Worm (Caenorhabditis elegans): ENCODE measurements around the gene D1005.5.

D1005.5 gene

ce11 chrX:1477932-1478331 is 5.2 kb upstream of the D1005.5 start (continued):
- TF ChIP-seq nhr-85 (tag) (peak; percentile 69), hlh-4 (tag; optimal IDR thresholded peaks at IDR 0.05) (no peak), swsn-7 (tag; optimal IDR thresholded peaks at IDR 0.05) (no peak), nhr-47 (tag; optimal IDR thresholded peaks at IDR 0.05) (no peak), egl-27 (tag; optimal IDR thresholded peaks at IDR 0.05) (no peak), elt-3 (tag; optimal IDR thresholded peaks at IDR 0.05) (peak; percentile 87 to 98 (median 94)), Y116A8C.19 (tag; optimal IDR thresholded peaks at IDR 0.05; ENCODE audit: borderline replicate concordance) (no peak), egl-13 (tag; optimal IDR thresholded peaks at IDR 0.05) (no peak), nhr-19 (GFP tag; conservative IDR thresholded peaks at IDR 0.05) (no peak), snpc-4 (tag; optimal IDR thresholded peaks at IDR 0.05) (no peak), lin-39 (tag; optimal IDR thresholded peaks at IDR 0.05) (no peak), sup-37 (GFP tag; optimal IDR thresholded peaks at IDR 0.05) (no peak), ceh-8 (GFP tag; optimal IDR thresholded peaks at IDR 0.05) (no peak), zag-1 (tag; optimal IDR thresholded peaks at IDR 0.05) (no peak), isw-1 (GFP tag; IDR thresholded peaks at IDR 0.05) (no peak), unc-86 (tag; optimal IDR thresholded peaks at IDR 0.05) (no peak), nhr-90 (tag; optimal IDR thresholded peaks at IDR 0.05; ENCODE audit: poor library complexity) (peak; percentile 61), hlh-17 (GFP tag; optimal IDR thresholded peaks at IDR 0.05; ENCODE audit: borderline replicate concordance) (no peak), nhr-20 (tag; optimal IDR thresholded peaks at IDR 0.05) (peak; percentile 66), lir-3 (tag; optimal IDR thresholded peaks at IDR 0.05; ENCODE audit: poor library complexity) (no peak), lin-15B (tag; optimal IDR thresholded peaks at IDR 0.05) (no peak), mdl-1 (tag; optimal IDR thresholded peaks at IDR 0.05) (peak in 1 of 2 experiments; percentile 46), mef-2 (tag; optimal IDR thresholded peaks at IDR 0.05) (no peak), nhr-11 (tag; optimal IDR thresholded peaks at IDR 0.05) (no peak), lin-13 (GFP tag; optimal IDR thresholded peaks at IDR 0.05) (no peak), efl-3 (GFP tag; optimal IDR thresholded peaks at IDR 0.05) (no peak), mab-9 (GFP tag; IDR thresholded peaks at IDR 0.05) (no peak), unc-98 (GFP tag; IDR thresholded peaks at IDR 0.05) (no peak), ces-1 (GFP tag; optimal IDR thresholded peaks at IDR 0.05) (no peak)

- TF ChIP-seq grh-1 (GFP tag; IDR thresholded peaks at IDR 0.05) (no peak), ces-1 (GFP tag; optimal IDR thresholded peaks at IDR 0.05) (no peak), ets-5 (GFP tag; IDR thresholded peaks at IDR 0.05) (no peak), nhr-85 (tag) (peak; percentile 8), nhr-84 (tag; optimal IDR thresholded peaks at IDR 0.05) (no peak), elt-2 (tag; optimal IDR thresholded peaks at IDR 0.05) (no peak), nhr-11 (tag; optimal IDR thresholded peaks at IDR 0.05) (no peak), fkh-10 (GFP tag; optimal IDR thresholded peaks at IDR 0.05) (no peak), fos-1 (tag; optimal IDR thresholded peaks at IDR 0.05) (no peak), efl-1 (optimal IDR thresholded peaks at IDR 0.05) (no peak), efl-1 (GFP tag; optimal IDR thresholded peaks at IDR 0.05 in 1 of 2) (peak in 1 of 2 experiments; percentile 49), elt-3 (tag; optimal IDR thresholded peaks at IDR 0.05) (no peak), C04F5.9 (tag; optimal IDR thresholded peaks at IDR 0.05) (no peak), lsy-2 (tag; optimal IDR thresholded peaks at IDR 0.05) (no peak)
These were observed 3.2 kb upstream of the D1005.5 start for ce11 chrX:1476005-1476404.

- no peak for TF ChIP-seq F16B12.6 (tag; optimal IDR thresholded peaks at IDR 0.05)
- no peak for TF ChIP-seq grh-1 (GFP tag; IDR thresholded peaks at IDR 0.05)
- no peak for TF ChIP-seq C04F5.9 (tag; optimal IDR thresholded peaks at IDR 0.05)
- TF ChIP-seq nhr-19 (GFP tag; conservative IDR thresholded peaks at IDR 0.05): no peak
These were observed 1.0 kb upstream of the D1005.5 start for ce11 chrX:1473794-1474193.
